Fruit fly (Drosophila melanogaster) whole organism, wandering third instar larva: Measurements from ENCODE around the gene CG34248.
A peak's percentile ranks its signal among the peaks of the same experiment; 100 is the strongest.

Experiments
- CG32264 ChIP-seq: fragments of 200-800 bp; sonication (Bioruptor generic); optimal IDR thresholded peaks from 2 replicates; lab custom pipeline; 2016; ENCODE audit warnings: missing biosample characterization, missing genetic modification characterization
- GATAd ChIP-seq: sonication (Bioruptor generic); optimal IDR thresholded peaks from 2 replicates; lab custom pipeline; 2016; ENCODE audit warnings: missing biosample characterization, missing genetic modification characterization
- Hnf4 ChIP-seq: fragments of 200-800 bp; sonication (Bioruptor generic); optimal IDR thresholded peaks from 2 replicates; lab custom pipeline; 2016; ENCODE audit warnings: missing biosample characterization, mild to moderate bottlenecking, missing genetic modification characterization
- Hr78 ChIP-seq: fragments of >200 bp; optimal IDR thresholded peaks from 2 replicates; lab custom pipeline; 2017; ENCODE audit warnings: missing biosample characterization, missing genetic modification characterization
- Hr83 ChIP-seq: fragments of 200-300 bp; sonication (Bioruptor generic); optimal IDR thresholded peaks from 2 replicates; lab custom pipeline; 2016; ENCODE audit warnings: missing biosample characterization, mild to moderate bottlenecking, missing genetic modification characterization, moderate library complexity; ENCODE audit not compliant: poor library complexity, severe bottlenecking
- OdsH ChIP-seq: fragments of 200-800 bp; sonication (Bioruptor generic); optimal IDR thresholded peaks from 2 replicates; lab custom pipeline; 2016; ENCODE audit warnings: missing biosample characterization, mild to moderate bottlenecking, missing genetic modification characterization
- h ChIP-seq: fragments of 200-800 bp; sonication (Bioruptor generic); optimal IDR thresholded peaks from 3 replicates; lab custom pipeline; 2016; ENCODE audit warnings: missing biosample characterization, mild to moderate bottlenecking, missing genetic modification characterization
- jim ChIP-seq: fragments of 175-275, 200-325 bp; sonication (Bioruptor generic); optimal IDR thresholded peaks from 2 replicates; lab custom pipeline; 2016; ENCODE audit warnings: missing biosample characterization, mild to moderate bottlenecking, missing genetic modification characterization
- pan ChIP-seq: fragments of >200 bp; optimal IDR thresholded peaks from 2 replicates; lab custom pipeline; 2017
- psq ChIP-seq: fragments of 200-800 bp; sonication (Bioruptor generic); optimal IDR thresholded peaks from 3 replicates; lab custom pipeline; 2017; ENCODE audit warnings: missing biosample characterization, mild to moderate bottlenecking, missing genetic modification characterization, moderate library complexity
- rgr ChIP-seq: fragments of 200-800 bp; sonication (Bioruptor generic); optimal IDR thresholded peaks from 3 replicates; lab custom pipeline; 2016; ENCODE audit warnings: missing biosample characterization, mild to moderate bottlenecking, missing genetic modification characterization
- usp ChIP-seq: fragments of >200 bp; optimal IDR thresholded peaks from 2 replicates; lab custom pipeline; 2017; ENCODE audit warnings: missing biosample characterization, missing genetic modification characterization

DNA sequence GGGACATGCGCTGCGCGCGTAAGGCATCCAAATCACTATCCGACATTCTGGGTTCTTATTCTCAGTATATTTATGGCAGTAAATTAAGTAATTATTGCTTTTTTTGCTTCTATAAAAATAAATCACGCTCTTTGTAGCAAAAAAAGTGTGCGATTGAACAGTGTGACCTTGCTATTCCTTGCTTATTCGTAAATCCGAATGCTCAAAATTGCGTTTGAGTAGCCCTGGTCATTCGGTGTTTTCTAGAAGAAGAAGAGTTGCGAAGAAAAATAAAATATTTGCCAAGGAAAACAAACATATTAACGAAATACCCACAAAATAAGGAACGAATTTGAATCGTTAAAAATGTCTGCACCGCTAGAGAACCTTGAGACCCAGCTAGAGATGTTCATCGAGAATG lies 38.8 kb downstream of the CG34248 start, which contains the start of the genes PDCD-5 and MED10:
- TF ChIP-seq pan (lab: Kevin White, UChicago) (no peak), Hnf4 (GFP tag; lab: Kevin White, UChicago) (no peak), h (no peak), Hr83 (peak; percentile 30), rgr (peak; percentile 12), psq (GFP tag; lab: Kevin White, UChicago) (no peak), jim (GFP tag; lab: Kevin White, UChicago) (no peak), CG32264 (GFP tag; lab: Kevin White, UChicago) (no peak), usp (GFP tag; lab: Kevin White, UChicago) (no peak), Hr78 (GFP tag; lab: Kevin White, UChicago) (no peak), GATAd (GFP tag; lab: Kevin White, UChicago) (no peak), OdsH (GFP tag; lab: Kevin White, UChicago) (peak; percentile 3)
